Fruit fly (Drosophila melanogaster): ENCODE measurements around the gene CG32262.
A peak's percentile ranks its signal among the peaks of the same experiment; 100 is the strongest.

CG32262 gene

dm6 chr3L:3767825-3768224 is 42.2 kb downstream of the CG32262 start (continued):
- TF ChIP-seq CG15601 (tag; optimal IDR thresholded peaks at IDR 0.05): peak; percentile 62
- TF ChIP-seq Mes4 (GFP tag; optimal IDR thresholded peaks at IDR 0.05): peak; percentile 78
- TF ChIP-seq ac (GFP tag; optimal IDR thresholded peaks at IDR 0.05): no peak
- no peak; the same call in 1 of the 2 replicates for TF ChIP-seq ap (GFP tag; IDR thresholded peaks at IDR 0.05)
- peak; percentile 91; the same call in 2 of the 3 replicates for TF ChIP-seq CG2199 (GFP tag; IDR thresholded peaks at IDR 0.05)
- peak; percentile 97 for TF ChIP-seq Med (GFP tag)
- no peak for TF ChIP-seq kni (GFP tag; optimal IDR thresholded peaks at IDR 0.05)
- TF ChIP-seq CG9817 (tag; optimal IDR thresholded peaks at IDR 0.05): peak; percentile 32
- TF ChIP-seq CG8089 (GFP tag; optimal IDR thresholded peaks at IDR 0.05): peak; percentile 70
- no peak for TF ChIP-seq nerfin-1 (tag; optimal IDR thresholded peaks at IDR 0.05)
- no peak for TF ChIP-seq CG1792 (GFP tag; optimal IDR thresholded peaks at IDR 0.05)
- no peak for TF ChIP-seq jigr1 (GFP tag; IDR thresholded peaks at IDR 0.05)
- peak; percentile 50 for TF ChIP-seq gem (tag; optimal IDR thresholded peaks at IDR 0.05)
- no peak for TF ChIP-seq pros (GFP tag; optimal IDR thresholded peaks at IDR 0.05)
- TF ChIP-seq Bdp1 (GFP tag; optimal IDR thresholded peaks at IDR 0.05): peak; percentile 70
- no peak for TF ChIP-seq Ada2b (GFP tag; IDR thresholded peaks at IDR 0.05)
- peak; percentile 46 for TF ChIP-seq disco-r (GFP tag; optimal IDR thresholded peaks at IDR 0.05)
- peak; percentile 52 for TF ChIP-seq da (GFP tag; optimal IDR thresholded peaks at IDR 0.05)
- no peak for TF ChIP-seq CG17612 (GFP tag; IDR thresholded peaks at IDR 0.05)
- TF ChIP-seq sc (optimal IDR thresholded peaks at IDR 0.05): no peak
- peak; percentile 65 for TF ChIP-seq sc (GFP tag; optimal IDR thresholded peaks at IDR 0.05)
- peak; percentile 60; the same call in 2 of the 3 replicates for TF ChIP-seq dysf (GFP tag; IDR thresholded peaks at IDR 0.05)
- TF ChIP-seq Dip3 (GFP tag; optimal IDR thresholded peaks at IDR 0.05): peak; percentile 47
- TF ChIP-seq Dll (GFP tag; IDR thresholded peaks at IDR 0.05; ENCODE audit: partially characterized antibody): no peak
- 0 out of 3 replicates have a peak, but pooled peaks have one; percentile 23 for TF ChIP-seq H15 (GFP tag; IDR thresholded peaks at IDR 0.05)
- peak; percentile 89 for TF ChIP-seq ken (GFP tag; IDR thresholded peaks at IDR 0.05)
- TF ChIP-seq tap (tag; optimal IDR thresholded peaks at IDR 0.05): no peak
- TF ChIP-seq CG6689 (GFP tag; IDR thresholded peaks at IDR 0.05): peak; percentile 52
- no peak for TF ChIP-seq hbn (GFP tag; IDR thresholded peaks at IDR 0.05; ENCODE audit: partially characterized antibody)
- peak; percentile 65 for TF ChIP-seq odd (GFP tag; optimal IDR thresholded peaks at IDR 0.05)
- TF ChIP-seq CG4404 (GFP tag; IDR thresholded peaks at IDR 0.05): no peak
- peak; percentile 31; the same call in 1 of the 2 replicates for TF ChIP-seq CG14441 (GFP tag; IDR thresholded peaks at IDR 0.05)
- no peak for TF ChIP-seq CG8478 (optimal IDR thresholded peaks at IDR 0.05)
- no peak for TF ChIP-seq h (optimal IDR thresholded peaks at IDR 0.05)
- TF ChIP-seq Vsx1 (GFP tag; optimal IDR thresholded peaks at IDR 0.05): peak; percentile 68
- peak; percentile 62 for TF ChIP-seq CG11723 (GFP tag; optimal IDR thresholded peaks at IDR 0.05)
- TF ChIP-seq CG12155 (GFP tag; optimal IDR thresholded peaks at IDR 0.05): peak; percentile 5
- peak; percentile 55; the same call in 1 of the 2 replicates for TF ChIP-seq CG42726 (GFP tag; IDR thresholded peaks at IDR 0.05; ENCODE audit: partially characterized antibody)
- no peak for TF ChIP-seq Dad (GFP tag; optimal IDR thresholded peaks at IDR 0.05)
- no peak for TF ChIP-seq CG11093 (GFP tag; IDR thresholded peaks at IDR 0.05)
- TF ChIP-seq CG18764 (GFP tag; optimal IDR thresholded peaks at IDR 0.05): no peak
- no peak for TF ChIP-seq ranshi (GFP tag; IDR thresholded peaks at IDR 0.05)
- TF ChIP-seq cwo (GFP tag; optimal IDR thresholded peaks at IDR 0.05): no peak
- no peak for TF ChIP-seq CG10565 (GFP tag; optimal IDR thresholded peaks at IDR 0.05)
- TF ChIP-seq CG2129 (GFP tag; IDR thresholded peaks at IDR 0.05; ENCODE audit: partially characterized antibody): no peak
- no peak for TF ChIP-seq CG7357 (GFP tag; IDR thresholded peaks at IDR 0.05)
- no peak for TF ChIP-seq CG10654 (GFP tag; optimal IDR thresholded peaks at IDR 0.05)
- TF ChIP-seq shn (GFP tag; optimal IDR thresholded peaks at IDR 0.05): peak; percentile 83
- peak; percentile 66 for TF ChIP-seq Atf-2 (GFP tag; optimal IDR thresholded peaks at IDR 0.05)
- peak; percentile 4 for TF ChIP-seq gcm2 (GFP tag; optimal IDR thresholded peaks at IDR 0.05)
- TF ChIP-seq CG11560 (tag; IDR thresholded peaks at IDR 0.05): no peak
- peak; percentile 63 for TF ChIP-seq CG9932 (GFP tag; IDR thresholded peaks at IDR 0.05)
- no peak for TF ChIP-seq zen2 (GFP tag; IDR thresholded peaks at IDR 0.05; ENCODE audit: partially characterized antibody)
